Fruit fly (Drosophila melanogaster): ENCODE data around the gene CG42556.
A peak's percentile ranks its signal among the peaks of the same experiment; 100 is the strongest.

CG42556 gene

DNA sequence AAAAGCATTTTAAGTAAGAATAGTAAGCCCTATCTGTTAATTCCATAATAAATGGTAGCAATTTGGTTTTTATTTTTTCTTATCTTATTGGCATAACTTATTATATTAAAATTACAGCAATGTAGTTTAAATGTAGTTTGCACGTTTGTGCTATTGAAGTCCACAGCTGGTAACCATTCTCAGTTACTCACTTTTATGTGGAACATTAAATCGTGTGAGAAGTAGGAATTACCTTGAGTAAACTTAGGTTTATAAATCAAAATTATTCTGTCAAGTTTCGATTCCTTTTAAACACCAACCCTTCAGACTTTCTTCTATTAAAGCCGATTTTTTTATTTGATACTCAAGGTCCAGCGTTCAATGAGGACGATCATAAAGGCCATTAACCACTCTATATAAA lies at the start of gene CG42556:
CG42556 (plus strand) TSS at position 301 of the 400 bp plus-strand sequence.
- TF ChIP-seq Rel (GFP tag; optimal IDR thresholded peaks at IDR 0.05): no peak
- no peak for TF ChIP-seq Rel (tag; optimal IDR thresholded peaks at IDR 0.05)
- TF ChIP-seq N (GFP tag; optimal IDR thresholded peaks at IDR 0.05): no peak
- TF ChIP-seq HLH106 (tag; optimal IDR thresholded peaks at IDR 0.05): no peak
- no peak for TF ChIP-seq CG9705 (GFP tag; optimal IDR thresholded peaks at IDR 0.05)
- TF ChIP-seq fru (GFP tag; optimal IDR thresholded peaks at IDR 0.05): no peak
- no peak for TF ChIP-seq rgr (GFP tag; optimal IDR thresholded peaks at IDR 0.05)
- TF ChIP-seq dl (GFP tag; optimal IDR thresholded peaks at IDR 0.05; ENCODE audit: insufficient read depth in 1 of 2, partially characterized antibody in 2 of 2): no peak
- no peak for TF ChIP-seq Hnf4 (GFP tag; optimal IDR thresholded peaks at IDR 0.05)
- TF ChIP-seq Sp1 (GFP tag; optimal IDR thresholded peaks at IDR 0.05): no peak
- no peak for TF ChIP-seq brk (GFP tag; optimal IDR thresholded peaks at IDR 0.05)
- TF ChIP-seq ey (GFP tag; optimal IDR thresholded peaks at IDR 0.05): no peak
- no peak for TF ChIP-seq Abd-B (GFP tag; optimal IDR thresholded peaks at IDR 0.05)
- no peak for TF ChIP-seq dsf (GFP tag; optimal IDR thresholded peaks at IDR 0.05; ENCODE audit: borderline replicate concordance)
- no peak for TF ChIP-seq sv (GFP tag; optimal IDR thresholded peaks at IDR 0.05)
- no peak for TF ChIP-seq sage (GFP tag; optimal IDR thresholded peaks at IDR 0.05)
- no peak for TF ChIP-seq CrebA (GFP tag; optimal IDR thresholded peaks at IDR 0.05; ENCODE audit: borderline replicate concordance)
- no peak for TF ChIP-seq tai (GFP tag; optimal IDR thresholded peaks at IDR 0.05)
- no peak for TF ChIP-seq psq (GFP tag; optimal IDR thresholded peaks at IDR 0.05)
- TF ChIP-seq Vsx2 (GFP tag; optimal IDR thresholded peaks at IDR 0.05; ENCODE audit: partially characterized antibody): no peak
- TF ChIP-seq GATAd (GFP tag; optimal IDR thresholded peaks at IDR 0.05): no peak

DNA sequence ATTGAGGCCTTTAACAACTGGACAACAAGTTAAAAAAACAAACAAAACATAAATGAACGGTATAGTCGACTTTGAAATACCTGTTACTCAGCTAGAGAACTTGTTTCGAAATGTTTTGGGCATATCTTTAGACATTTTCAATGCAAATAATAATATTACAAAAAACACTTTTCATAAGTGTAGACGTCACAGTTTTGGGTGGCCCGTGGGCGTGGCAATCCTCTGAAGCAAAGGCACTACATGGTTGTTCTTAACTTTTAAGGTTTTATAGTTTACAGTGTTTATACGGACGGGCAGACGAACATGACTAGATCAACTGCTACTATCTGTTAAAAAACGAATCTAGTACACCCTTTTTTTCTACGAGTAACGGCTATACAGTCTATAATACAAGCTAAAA lies 47.2 kb upstream of the CG42556 start:
- TF ChIP-seq dsf (GFP tag; optimal IDR thresholded peaks at IDR 0.05; ENCODE audit: borderline replicate concordance) (no peak), OdsH (GFP tag; optimal IDR thresholded peaks at IDR 0.05) (peak; percentile 45), Dfd (GFP tag; optimal IDR thresholded peaks at IDR 0.05) (no peak), GATAd (GFP tag; optimal IDR thresholded peaks at IDR 0.05) (no peak), Rel (GFP tag; optimal IDR thresholded peaks at IDR 0.05) (no peak), Rel (tag; optimal IDR thresholded peaks at IDR 0.05) (no peak), tai (GFP tag; optimal IDR thresholded peaks at IDR 0.05) (no peak), dmrt93B (GFP tag; optimal IDR thresholded peaks at IDR 0.05) (no peak), woc (GFP tag; optimal IDR thresholded peaks at IDR 0.05) (peak; percentile 47), Abd-B (GFP tag; optimal IDR thresholded peaks at IDR 0.05) (no peak), Vsx2 (GFP tag; optimal IDR thresholded peaks at IDR 0.05; ENCODE audit: partially characterized antibody) (no peak), HLH106 (tag; optimal IDR thresholded peaks at IDR 0.05) (no peak), fru (GFP tag; optimal IDR thresholded peaks at IDR 0.05) (peak; percentile 27), br (GFP tag; optimal IDR thresholded peaks at IDR 0.05) (no peak), CG32264 (GFP tag; optimal IDR thresholded peaks at IDR 0.05) (no peak), Mio (GFP tag; optimal IDR thresholded peaks at IDR 0.05) (no peak), brk (GFP tag; optimal IDR thresholded peaks at IDR 0.05) (no peak)

DNA sequence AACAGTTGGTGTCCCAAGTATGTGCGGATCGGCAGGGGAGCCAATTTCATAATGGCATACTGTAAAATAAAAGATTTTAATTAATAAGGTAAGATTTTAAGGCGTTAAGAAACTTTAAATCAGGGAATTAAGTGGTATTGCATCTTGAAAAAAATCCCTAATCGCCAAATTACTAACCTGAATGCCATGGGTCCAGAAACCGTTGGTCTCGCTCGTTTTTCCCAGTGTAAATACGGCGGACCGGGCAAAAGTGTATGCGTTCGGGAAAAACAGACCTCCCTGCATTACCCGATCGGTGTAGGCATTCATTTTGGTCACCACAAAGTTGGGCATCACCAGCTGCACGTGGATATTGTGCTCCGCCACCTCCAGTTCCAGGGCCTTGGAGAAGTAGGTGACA lies 46.4 kb upstream of the CG42556 start:
- TF ChIP-seq sv (GFP tag; optimal IDR thresholded peaks at IDR 0.05): no peak
- no peak for TF ChIP-seq psq (GFP tag; optimal IDR thresholded peaks at IDR 0.05)
- TF ChIP-seq foxo (GFP tag; optimal IDR thresholded peaks at IDR 0.05): peak in 1 of 2 experiments; percentile 6
- peak; percentile 20 for TF ChIP-seq fru (GFP tag; optimal IDR thresholded peaks at IDR 0.05)
- TF ChIP-seq Dif (GFP tag; optimal IDR thresholded peaks at IDR 0.05; ENCODE audit: partially characterized antibody): no peak
- peak; percentile 13 for TF ChIP-seq h (GFP tag; optimal IDR thresholded peaks at IDR 0.05)
- no peak for TF ChIP-seq GATAd (GFP tag; optimal IDR thresholded peaks at IDR 0.05)

DNA sequence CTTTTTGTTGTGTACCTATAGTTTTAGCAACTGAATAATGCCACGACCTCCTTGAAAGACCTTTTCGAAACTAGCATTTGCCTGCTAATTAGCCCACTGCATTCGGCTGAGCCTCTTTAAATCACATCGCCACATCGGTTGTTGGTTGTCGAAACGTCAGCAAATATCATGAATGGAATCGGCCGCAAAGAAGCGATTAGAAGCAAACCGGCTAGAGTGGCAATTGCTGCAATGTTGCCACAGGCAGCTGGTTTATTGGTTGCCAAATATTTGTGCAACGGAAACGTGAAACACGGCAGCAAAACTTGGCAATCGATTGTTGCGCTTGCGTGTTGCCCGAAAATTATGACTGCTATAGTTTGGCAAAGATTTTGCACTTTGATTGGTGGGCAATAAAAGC lies 44.5 kb upstream of the CG42556 start:
- TF ChIP-seq Myc (optimal IDR thresholded peaks at IDR 0.05) (no peak), Abd-B (GFP tag; optimal IDR thresholded peaks at IDR 0.05) (no peak), brk (GFP tag; optimal IDR thresholded peaks at IDR 0.05) (no peak), Dif (GFP tag; optimal IDR thresholded peaks at IDR 0.05; ENCODE audit: partially characterized antibody) (no peak), Jra (GFP tag; optimal IDR thresholded peaks at IDR 0.05) (no peak), dl (GFP tag; optimal IDR thresholded peaks at IDR 0.05; ENCODE audit: insufficient read depth in 1 of 2, partially characterized antibody in 2 of 2) (no peak), dmrt93B (GFP tag; optimal IDR thresholded peaks at IDR 0.05) (no peak), jim (GFP tag; optimal IDR thresholded peaks at IDR 0.05) (no peak)
